Fruit fly (Drosophila melanogaster): ENCODE results near the gene SF1.
A peak's percentile ranks its signal among the peaks of the same experiment; 100 is the strongest.

SF1 gene

dm6 chr3R:17526059-17526592 is 14.1 kb upstream of the SF1 start (continued):
- peak; percentile 41 for TF ChIP-seq CG17359 (tag; optimal IDR thresholded peaks at IDR 0.05)
- no peak for TF ChIP-seq Stat92E (GFP tag; optimal IDR thresholded peaks at IDR 0.05)
- no peak for TF ChIP-seq CG31365 (tag; optimal IDR thresholded peaks at IDR 0.05)
- TF ChIP-seq NfI (GFP tag; optimal IDR thresholded peaks at IDR 0.05): peak; percentile 32
- TF ChIP-seq Rfx (GFP tag; IDR thresholded peaks at IDR 0.05): peak; percentile 64
- TF ChIP-seq D19A (tag; optimal IDR thresholded peaks at IDR 0.05): peak; percentile 2
- TF ChIP-seq Med (GFP tag): peak; percentile 89
- peak; percentile 15 for TF ChIP-seq Hsf (GFP tag; optimal IDR thresholded peaks at IDR 0.05)
- peak; percentile 75 for TF ChIP-seq Meics (GFP tag; optimal IDR thresholded peaks at IDR 0.05)
- TF ChIP-seq Dip3 (GFP tag; optimal IDR thresholded peaks at IDR 0.05): no peak
- peak; percentile 36; the same call in 1 of the 2 replicates for TF ChIP-seq ranshi (GFP tag; IDR thresholded peaks at IDR 0.05)
- peak; percentile 47; the same call in 2 of the 3 replicates for TF ChIP-seq tgo (GFP tag; IDR thresholded peaks at IDR 0.05)
- TF ChIP-seq onecut (GFP tag; IDR thresholded peaks at IDR 0.05): 0 out of 2 replicates have a peak, but pooled peaks have one; percentile 12
- no peak for TF ChIP-seq Ssrp (tag; optimal IDR thresholded peaks at IDR 0.05)
- no peak for TF ChIP-seq CG6254 (GFP tag; optimal IDR thresholded peaks at IDR 0.05)
- TF ChIP-seq Deaf1 (tag; optimal IDR thresholded peaks at IDR 0.05): peak; percentile 49
- no peak for TF ChIP-seq run (tag; optimal IDR thresholded peaks at IDR 0.05)
- TF ChIP-seq nau (GFP tag; optimal IDR thresholded peaks at IDR 0.05): peak; percentile 5
- TF ChIP-seq Max (GFP tag; optimal IDR thresholded peaks at IDR 0.05): peak; percentile 29
- TF ChIP-seq nerfin-2 (GFP tag; IDR thresholded peaks at IDR 0.05; ENCODE audit: partially characterized antibody): no peak
- TF ChIP-seq wdn (GFP tag; IDR thresholded peaks at IDR 0.05): 0 out of 2 replicates have a peak, but pooled peaks have one; percentile 39
- TF ChIP-seq CG10147 (GFP tag; optimal IDR thresholded peaks at IDR 0.05): peak; percentile 64
- no peak for TF ChIP-seq Nf-YB (GFP tag; optimal IDR thresholded peaks at IDR 0.05)
- TF ChIP-seq CG9797 (GFP tag; optimal IDR thresholded peaks at IDR 0.05): no peak
- no peak for TF ChIP-seq CG15479 (GFP tag; optimal IDR thresholded peaks at IDR 0.05)
- no peak for TF ChIP-seq CG14050 (GFP tag; IDR thresholded peaks at IDR 0.05)
- TF ChIP-seq HLH3B (GFP tag; IDR thresholded peaks at IDR 0.05): peak; percentile 31; the same call in 1 of the 2 replicates
- TF ChIP-seq Fer1 (GFP tag; optimal IDR thresholded peaks at IDR 0.05): peak; percentile 82
- TF ChIP-seq Sin3A (optimal IDR thresholded peaks at IDR 0.05): no peak
- TF ChIP-seq E2f2 (GFP tag; IDR thresholded peaks at IDR 0.05): no peak
- peak; percentile 82 for TF ChIP-seq Hmr (GFP tag; optimal IDR thresholded peaks at IDR 0.05)
- no peak for TF ChIP-seq D19B (GFP tag; optimal IDR thresholded peaks at IDR 0.05)
- peak; percentile 31; the same call in 1 of the 2 replicates for TF ChIP-seq CG14014 (GFP tag; IDR thresholded peaks at IDR 0.05)
- no peak for TF ChIP-seq CG8359 (GFP tag; optimal IDR thresholded peaks at IDR 0.05; ENCODE audit: borderline replicate concordance)
- TF ChIP-seq bab2 (GFP tag; optimal IDR thresholded peaks at IDR 0.05): peak; percentile 3
- no peak for TF ChIP-seq Mrtf (GFP tag; IDR thresholded peaks at IDR 0.05)
- TF ChIP-seq B-H2 (GFP tag; optimal IDR thresholded peaks at IDR 0.05): peak; percentile 18
- TF ChIP-seq sens (GFP tag): peak; percentile 50
- peak; percentile 48; the same call in 1 of the 2 replicates for TF ChIP-seq CG3847 (GFP tag; IDR thresholded peaks at IDR 0.05)
- TF ChIP-seq CG12155 (GFP tag; optimal IDR thresholded peaks at IDR 0.05): no peak
- peak; percentile 45 for TF ChIP-seq HHEX (GFP tag; optimal IDR thresholded peaks at IDR 0.05)
- TF ChIP-seq vfl (GFP tag; optimal IDR thresholded peaks at IDR 0.05): no peak
- TF ChIP-seq CG8924 (tag; optimal IDR thresholded peaks at IDR 0.05): peak; percentile 44
- TF ChIP-seq ssp (GFP tag; IDR thresholded peaks at IDR 0.05): peak; percentile 27; the same call in 1 of the 2 replicates
- no peak for TF ChIP-seq NC2β (GFP tag; optimal IDR thresholded peaks at IDR 0.05)
- peak; percentile 49 for TF ChIP-seq lilli (GFP tag; optimal IDR thresholded peaks at IDR 0.05)
- TF ChIP-seq pan (optimal IDR thresholded peaks at IDR 0.05): no peak
- peak in 1 of 2 experiments; percentile 57 for TF ChIP-seq pan (GFP tag; optimal IDR thresholded peaks at IDR 0.05 in 1 of 2, IDR thresholded peaks at IDR 0.05 in 1 of 2)
- peak; percentile 55 for TF ChIP-seq Fer3 (tag; optimal IDR thresholded peaks at IDR 0.05)
- peak; percentile 42; the same call in 1 of the 3 replicates for TF ChIP-seq CG11695 (GFP tag; IDR thresholded peaks at IDR 0.05)
